Fruit fly (Drosophila melanogaster): ENCODE data around the gene CG32485.

Gene CG32485

dm6 chr3L:3046325-3047156 lies 3.6 kb upstream of the CG32485 start, which contains the start of the genes scramb2 and Sk2 (continued):
- TF ChIP-seq gsb (GFP tag; IDR thresholded peaks at IDR 0.05) (peak; percentile 94), CG42726 (GFP tag; IDR thresholded peaks at IDR 0.05; ENCODE audit: partially characterized antibody) (no peak), esg (GFP tag; conservative IDR thresholded peaks at IDR 0.05) (peak; percentile 92), MESR4 (GFP tag; optimal IDR thresholded peaks at IDR 0.05) (peak; percentile 67), tgo (GFP tag; IDR thresholded peaks at IDR 0.05) (peak; percentile 94), CG14710 (tag; optimal IDR thresholded peaks at IDR 0.05) (peak; percentile 83), CG31365 (tag; optimal IDR thresholded peaks at IDR 0.05) (peak; percentile 85), lab (GFP tag; optimal IDR thresholded peaks at IDR 0.05) (peak; percentile 98), CG9437 (GFP tag; optimal IDR thresholded peaks at IDR 0.05) (peak; percentile 89), klu (GFP tag; IDR thresholded peaks at IDR 0.05) (peak; percentile 89), CG4328 (GFP tag; optimal IDR thresholded peaks at IDR 0.05) (peak; percentile 90), az2 (GFP tag; optimal IDR thresholded peaks at IDR 0.05) (peak; percentile 95), CG7357 (GFP tag; IDR thresholded peaks at IDR 0.05) (peak; percentile 86), zen (tag; optimal IDR thresholded peaks at IDR 0.05) (peak; percentile 86), CG3995 (GFP tag; optimal IDR thresholded peaks at IDR 0.05) (peak; percentile 70), Ptx1 (GFP tag; IDR thresholded peaks at IDR 0.05) (peak; percentile 92), CG2199 (GFP tag; IDR thresholded peaks at IDR 0.05) (peak; percentile 94), Neu2 (GFP tag; optimal IDR thresholded peaks at IDR 0.05; ENCODE audit: borderline replicate concordance) (no peak), slou (GFP tag; optimal IDR thresholded peaks at IDR 0.05) (peak; percentile 64), Doc2 (GFP tag; IDR thresholded peaks at IDR 0.05) (peak; percentile 81), CG33557 (GFP tag; optimal IDR thresholded peaks at IDR 0.05) (peak; percentile 80), ttk (GFP tag; IDR thresholded peaks at IDR 0.05) (peak; percentile 94), CG2120 (GFP tag; optimal IDR thresholded peaks at IDR 0.05) (peak; percentile 91), aop (GFP tag; IDR thresholded peaks at IDR 0.05) (peak; percentile 73), CG14441 (GFP tag; IDR thresholded peaks at IDR 0.05) (peak; percentile 93), tio (GFP tag; optimal IDR thresholded peaks at IDR 0.05) (peak; percentile 90), CG4617 (GFP tag; optimal IDR thresholded peaks at IDR 0.05; ENCODE audit: borderline replicate concordance) (peak; percentile 63), Bteb2 (GFP tag; optimal IDR thresholded peaks at IDR 0.05) (peak; percentile 73), bsh (GFP tag; optimal IDR thresholded peaks at IDR 0.05) (peak; percentile 94 to 96), peb (GFP tag; IDR thresholded peaks at IDR 0.05) (peak; percentile 84), CG8388 (GFP tag; optimal IDR thresholded peaks at IDR 0.05) (peak; percentile 94), maf-S (GFP tag; optimal IDR thresholded peaks at IDR 0.05) (peak; percentile 80), CG18011 (GFP tag; optimal IDR thresholded peaks at IDR 0.05) (peak; percentile 82), fd3F (GFP tag; optimal IDR thresholded peaks at IDR 0.05) (peak; percentile 92), CG30020 (tag; optimal IDR thresholded peaks at IDR 0.05) (peak; percentile 61), CG15479 (GFP tag; optimal IDR thresholded peaks at IDR 0.05) (no peak), CG15011 (GFP tag; optimal IDR thresholded peaks at IDR 0.05) (peak; percentile 92), CoRest (tag; optimal IDR thresholded peaks at IDR 0.05) (peak; percentile 94), lilli (GFP tag; optimal IDR thresholded peaks at IDR 0.05) (peak; percentile 93), Vsx1 (GFP tag; optimal IDR thresholded peaks at IDR 0.05) (peak; percentile 94), CG11398 (GFP tag; optimal IDR thresholded peaks at IDR 0.05) (peak; percentile 78), sob (GFP tag; IDR thresholded peaks at IDR 0.05) (peak; percentile 95), pros (GFP tag; optimal IDR thresholded peaks at IDR 0.05) (peak; percentile 71), Oli (tag; optimal IDR thresholded peaks at IDR 0.05) (peak; percentile 95), CG1024 (GFP tag; IDR thresholded peaks at IDR 0.05) (peak; percentile 88), dm (GFP tag; optimal IDR thresholded peaks at IDR 0.05) (peak; percentile 55), ato (GFP tag; IDR thresholded peaks at IDR 0.05; ENCODE audit: partially characterized antibody) (no peak), Oaz (GFP tag; IDR thresholded peaks at IDR 0.05) (peak; percentile 91), cad (GFP tag; optimal IDR thresholded peaks at IDR 0.05) (no peak)

Measured in whole organism, embryonic.